Fruit fly (Drosophila melanogaster): Measurements from ENCODE around the gene CkIIalpha.
A peak's percentile ranks its signal among the peaks of the same experiment; 100 is the strongest.

dm6 chr3L:23125736-23126135 lies 28.9 kb downstream of the CkIIalpha start, which contains the start of gene CG33217:
- TF ChIP-seq EcR (GFP tag; optimal IDR thresholded peaks at IDR 0.05) (no peak), CG34367 (tag; optimal IDR thresholded peaks at IDR 0.05) (peak; percentile 28), CG13204 (GFP tag; optimal IDR thresholded peaks at IDR 0.05) (no peak), CG17806 (tag; optimal IDR thresholded peaks at IDR 0.05) (no peak), CG14655 (GFP tag; optimal IDR thresholded peaks at IDR 0.05) (peak; percentile 11), CG32121 (GFP tag; IDR thresholded peaks at IDR 0.05) (no peak), CG4496 (GFP tag; IDR thresholded peaks at IDR 0.05) (no peak)
